Fruit fly (Drosophila melanogaster) whole organism, embryonic: ENCODE results near the gene CG32708.

ENCODE experiments used
- Asciz ChIP-seq: fragments of 200-800 bp; sonication (Bioruptor generic); optimal IDR thresholded peaks from 2 replicates; lab custom pipeline; 2017; ENCODE audit warnings: missing biosample characterization, mild to moderate bottlenecking, missing genetic modification characterization, missing genetic modification reagents
- Atf3 ChIP-seq: fragments of 200-800 bp; sonication (Bioruptor generic); optimal IDR thresholded peaks from 3 replicates; lab custom pipeline; 2016; ENCODE audit warnings: missing biosample characterization, missing genetic modification characterization
- B-H2 ChIP-seq: fragments of 200-800 bp; sonication (Bioruptor generic); optimal IDR thresholded peaks from 2 replicates; lab custom pipeline; 2018; ENCODE audit warnings: missing biosample characterization, mild to moderate bottlenecking, missing genetic modification characterization
- Bdp1 ChIP-seq: fragments of 200-800 bp; sonication (Bioruptor generic); optimal IDR thresholded peaks from 3 replicates; lab custom pipeline; 2016; ENCODE audit warnings: missing biosample characterization, missing genetic modification characterization
- Blimp-1 ChIP-seq: fragments of 200-800 bp; sonication (Bioruptor generic); optimal IDR thresholded peaks from 3 replicates; lab custom pipeline; 2018; ENCODE audit warnings: missing biosample characterization, missing genetic modification characterization, mild to moderate bottlenecking, moderate library complexity, missing genetic modification reagents
- CG10321 ChIP-seq: fragments of 200-800 bp; sonication (Bioruptor generic); IDR thresholded peaks from 2 replicates; pipeline ENCODE4 v1.3.6; 2022; ENCODE audit warnings: missing biosample characterization, missing genetic modification characterization
- CG10543 ChIP-seq: fragments of 200-800 bp; sonication (Bioruptor generic); optimal IDR thresholded peaks from 3 replicates; lab custom pipeline; 2017; ENCODE audit warnings: missing biosample characterization, mild to moderate bottlenecking, missing genetic modification characterization, moderate library complexity
- CG11085 ChIP-seq: fragments of 200-800 bp; sonication (Bioruptor generic); IDR thresholded peaks from 2 replicates; pipeline ENCODE4 v1.3.6; 2022; ENCODE audit warnings: missing biosample characterization, missing genetic modification characterization
- CG12769 ChIP-seq: fragments of 200-800 bp; sonication (Bioruptor generic); optimal IDR thresholded peaks from 2 replicates; lab custom pipeline; 2019; ENCODE audit warnings: missing biosample characterization, mild to moderate bottlenecking, missing genetic modification characterization, moderate library complexity
- CG14050 ChIP-seq: fragments of 200-800 bp; sonication (Bioruptor generic); IDR thresholded peaks from 3 replicates; pipeline ENCODE4 v1.3.6; 2022; ENCODE audit warnings: missing biosample characterization, missing genetic modification characterization
- CG15479 ChIP-seq: fragments of 200-800 bp; sonication (Bioruptor generic); optimal IDR thresholded peaks from 3 replicates; lab custom pipeline; 2019; ENCODE audit warnings: missing biosample characterization, mild to moderate bottlenecking, missing genetic modification characterization, moderate library complexity
- CG2712 ChIP-seq: fragments of 200-800 bp; optimal IDR thresholded peaks from 3 replicates; lab custom pipeline; 2019; ENCODE audit warnings: missing biosample characterization, mild to moderate bottlenecking, missing genetic modification characterization, moderate library complexity
- CG30020 ChIP-seq: fragments of 200-800 bp; optimal IDR thresholded peaks from 2 replicates; lab custom pipeline; 2019; ENCODE audit warnings: missing biosample characterization, mild to moderate bottlenecking, missing genetic modification characterization, moderate library complexity
- CG4282 ChIP-seq: fragments of 200-800 bp; sonication (Bioruptor generic); optimal IDR thresholded peaks from 2 replicates; lab custom pipeline; 2016; ENCODE audit warnings: missing biosample characterization, missing genetic modification characterization
- CG4424 ChIP-seq: fragments of 200-800 bp; sonication (Bioruptor generic); optimal IDR thresholded peaks from 3 replicates; lab custom pipeline; 2016; ENCODE audit warnings: missing biosample characterization, missing genetic modification characterization
- CG6765 ChIP-seq: fragments of 200-800 bp; sonication (Bioruptor generic); optimal IDR thresholded peaks from 3 replicates; lab custom pipeline; 2017; ENCODE audit warnings: missing biosample characterization, mild to moderate bottlenecking, missing genetic modification characterization
- CG7839 ChIP-seq: fragments of 200-800 bp; sonication (Bioruptor generic); optimal IDR thresholded peaks from 3 replicates; lab custom pipeline; 2018; ENCODE audit warnings: missing biosample characterization, mild to moderate bottlenecking, missing genetic modification characterization, moderate library complexity
- CG7963 ChIP-seq: fragments of 200-800 bp; sonication (Bioruptor generic); IDR thresholded peaks from 3 replicates; pipeline ENCODE4 v1.3.6; 2022; ENCODE audit warnings: missing biosample characterization, missing genetic modification characterization; ENCODE audit not compliant: partially characterized antibody
- CG8089 ChIP-seq: fragments of 200-800 bp; sonication (Bioruptor generic); optimal IDR thresholded peaks from 3 replicates; lab custom pipeline; 2016; ENCODE audit warnings: missing biosample characterization, missing genetic modification characterization
- D ChIP-seq, 2 experiments: fragments of 200-800 bp in 1 of 2; fragments of >200 bp in 1 of 2; sonication (Bioruptor generic) in 1 of 2; optimal IDR thresholded peaks; 2 replicates in 1 of 2; 3 replicates in 1 of 2; lab custom pipeline; 2017; ENCODE audit warnings: mild to moderate bottlenecking in 1 of 2, missing biosample characterization in 1 of 2, missing genetic modification characterization in 1 of 2, missing genetic modification reagents in 1 of 2
- D19B ChIP-seq: fragments of 200-800 bp; sonication (Bioruptor generic); optimal IDR thresholded peaks from 2 replicates; lab custom pipeline; 2017; ENCODE audit warnings: missing biosample characterization, mild to moderate bottlenecking, missing genetic modification characterization
- Dp ChIP-seq: fragments of 200-800 bp; sonication (Bioruptor generic); optimal IDR thresholded peaks from 2 replicates; lab custom pipeline; 2018; ENCODE audit warnings: missing biosample characterization, mild to moderate bottlenecking, missing genetic modification characterization, moderate library complexity
- E2f2 ChIP-seq: fragments of 200-800 bp; sonication (Bioruptor generic); IDR thresholded peaks from 2 replicates; pipeline ENCODE4 v1.3.6; 2022; ENCODE audit warnings: missing biosample characterization, missing genetic modification characterization
- Elba2 ChIP-seq: fragments of 200-800 bp; sonication (Bioruptor generic); optimal IDR thresholded peaks from 3 replicates; lab custom pipeline; 2016; ENCODE audit warnings: missing biosample characterization, missing genetic modification characterization
- Gsc ChIP-seq: fragments of 200-800 bp; sonication (Bioruptor generic); IDR thresholded peaks from 2 replicates; pipeline ENCODE4 v1.3.6; 2022; ENCODE audit warnings: missing biosample characterization, missing genetic modification characterization
- Jarid2 ChIP-seq: fragments of 200-800 bp; sonication (Bioruptor generic); optimal IDR thresholded peaks from 3 replicates; lab custom pipeline; 2017; ENCODE audit warnings: mild to moderate bottlenecking, missing biosample characterization, missing genetic modification reagents, missing genetic modification characterization
- Oaz ChIP-seq: fragments of 200-800 bp; sonication (Bioruptor generic); IDR thresholded peaks from 2 replicates; pipeline ENCODE4 v1.3.6; 2022; ENCODE audit warnings: missing biosample characterization, missing genetic modification characterization
- Sry-δ ChIP-seq: fragments of 200-800 bp; sonication (Bioruptor generic); optimal IDR thresholded peaks from 2 replicates; lab custom pipeline; 2016; ENCODE audit warnings: missing biosample characterization, missing genetic modification characterization
- Ssrp ChIP-seq: fragments of 200-800 bp; sonication (Bioruptor generic); optimal IDR thresholded peaks from 2 replicates; lab custom pipeline; 2018; ENCODE audit warnings: missing biosample characterization, mild to moderate bottlenecking, missing genetic modification characterization, moderate library complexity
- TFAM ChIP-seq: fragments of 200-800 bp; sonication (Bioruptor generic); optimal IDR thresholded peaks from 2 replicates; lab custom pipeline; 2017; ENCODE audit warnings: missing biosample characterization, missing genetic modification characterization, inconsistent platforms
- Taf1 ChIP-seq: fragments of 200-800 bp; sonication (Bioruptor generic); IDR thresholded peaks from 2 replicates; pipeline ENCODE4 v1.3.6; 2022; ENCODE audit warnings: missing biosample characterization, missing genetic modification characterization
- aop ChIP-seq: fragments of 200-800 bp; sonication (Bioruptor generic); IDR thresholded peaks from 2 replicates; pipeline ENCODE4 v1.3.6; 2022; ENCODE audit warnings: missing biosample characterization, missing genetic modification characterization
- bab2 ChIP-seq: fragments of 200-800 bp; sonication (Bioruptor generic); optimal IDR thresholded peaks from 2 replicates; lab custom pipeline; 2016; ENCODE audit warnings: missing biosample characterization, missing genetic modification characterization
- cg ChIP-seq: fragments of 200-800 bp; sonication (Bioruptor generic); optimal IDR thresholded peaks from 3 replicates; lab custom pipeline; 2019; ENCODE audit warnings: missing biosample characterization, mild to moderate bottlenecking, missing genetic modification characterization, moderate library complexity
- chif ChIP-seq, 2 experiments: fragments of 200-800 bp; sonication (Bioruptor generic); optimal IDR thresholded peaks; 3 replicates each; lab custom pipeline; 2016; ENCODE audit warnings: missing biosample characterization in 2 of 2, missing genetic modification characterization in 2 of 2
- chinmo ChIP-seq: fragments of 200-800 bp; sonication (Bioruptor generic); IDR thresholded peaks from 4 replicates; pipeline ENCODE4 v1.3.6; 2022; ENCODE audit warnings: missing biosample characterization, missing genetic modification characterization; ENCODE audit not compliant: partially characterized antibody
- croc ChIP-seq: fragments of 200-800 bp; sonication (Bioruptor generic); conservative IDR thresholded peaks from 3 replicates; pipeline ENCODE4 v1.3.6; 2022; ENCODE audit warnings: missing biosample characterization, missing genetic modification characterization
- dpn ChIP-seq, 2 experiments: fragments of 200-800 bp; sonication (Bioruptor generic); optimal IDR thresholded peaks; 3 replicates each; lab custom pipeline; 2016; ENCODE audit warnings: missing biosample characterization in 2 of 2, missing genetic modification characterization in 2 of 2
- fd96Cb ChIP-seq: fragments of 200-800 bp; sonication (Bioruptor generic); optimal IDR thresholded peaks from 2 replicates; lab custom pipeline; 2018; ENCODE audit warnings: missing biosample characterization, mild to moderate bottlenecking, missing genetic modification characterization, moderate library complexity
- fru ChIP-seq: fragments of >200 bp; optimal IDR thresholded peaks from 2 replicates; lab custom pipeline; 2017
- jigr1 ChIP-seq: fragments of 200-800 bp; sonication (Bioruptor generic); IDR thresholded peaks from 3 replicates; pipeline ENCODE4 v1.3.6; 2022; ENCODE audit warnings: missing biosample characterization, missing genetic modification characterization
- jing ChIP-seq: fragments of 200-800 bp; sonication (Bioruptor generic); optimal IDR thresholded peaks from 2 replicates; lab custom pipeline; 2018; ENCODE audit warnings: missing biosample characterization, mild to moderate bottlenecking, missing genetic modification characterization
- lola ChIP-seq, 3 experiments: fragments of >200 bp in 2 of 3; fragments of 200-800 bp in 1 of 3; sonication (Bioruptor generic) in 1 of 3; optimal IDR thresholded peaks; 2 replicates each; lab custom pipeline; 2017 to 2019; ENCODE audit warnings: missing biosample characterization in 3 of 3, missing genetic modification characterization in 3 of 3, mild to moderate bottlenecking in 1 of 3, moderate library complexity in 1 of 3
- lov ChIP-seq, 2 experiments: fragments of 200-800 bp in 1 of 2; fragments of >200 bp in 1 of 2; sonication (Bioruptor generic) in 1 of 2; IDR thresholded peaks in 1 of 2; optimal IDR thresholded peaks in 1 of 2; 2 replicates in 1 of 2; 3 replicates in 1 of 2; pipeline versions ENCODE4 v1.3.6 to Lab custom; 2017 to 2022; ENCODE audit warnings: missing biosample characterization in 1 of 2, missing genetic modification characterization in 1 of 2
- maf-S ChIP-seq: fragments of 200-800 bp; sonication (Bioruptor generic); optimal IDR thresholded peaks from 2 replicates; lab custom pipeline; 2016; ENCODE audit warnings: missing biosample characterization, missing genetic modification characterization
- nmo ChIP-seq: fragments of 200-800 bp; sonication (Bioruptor generic); optimal IDR thresholded peaks from 2 replicates; lab custom pipeline; 2018; ENCODE audit warnings: missing biosample characterization, mild to moderate bottlenecking, missing genetic modification characterization, moderate library complexity
- sens-2 ChIP-seq: fragments of 200-800 bp; sonication (Bioruptor generic); IDR thresholded peaks from 2 replicates; pipeline ENCODE4 v1.3.6; 2022; ENCODE audit warnings: missing biosample characterization, missing genetic modification characterization
- tup ChIP-seq: fragments of 200-800 bp; sonication (Bioruptor generic); optimal IDR thresholded peaks from 2 replicates; lab custom pipeline; 2016; ENCODE audit warnings: missing biosample characterization, mild to moderate bottlenecking, missing genetic modification characterization, moderate library complexity
- yki ChIP-seq: fragments of >200 bp; optimal IDR thresholded peaks from 3 replicates; lab custom pipeline; 2018
- zfh1 ChIP-seq: fragments of 200-800 bp; sonication (Bioruptor generic); IDR thresholded peaks from 3 replicates; pipeline ENCODE4 v1.3.6; 2022; ENCODE audit warnings: missing biosample characterization, missing genetic modification characterization

The CG32708 gene

DNA sequence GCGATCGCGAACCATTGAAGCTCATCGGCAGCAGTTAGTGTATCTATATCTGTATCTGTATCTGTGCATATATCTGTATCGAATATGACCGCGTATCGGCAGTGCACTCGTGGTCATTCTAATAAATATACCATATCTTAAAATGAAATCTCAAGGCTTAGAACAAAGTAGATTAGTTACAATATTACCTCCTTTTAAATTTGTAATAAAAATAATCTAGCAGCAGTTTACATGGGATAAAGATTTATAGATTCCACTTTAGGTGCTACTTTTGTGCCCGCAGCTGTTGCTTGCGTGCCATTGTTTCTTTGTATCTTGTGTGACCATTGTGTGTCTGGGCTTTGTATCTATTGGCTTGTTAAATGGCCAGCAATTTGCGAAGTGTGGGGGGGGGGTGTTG lies 25.7 kb upstream of the CG32708 start (continued):
- TF ChIP-seq B-H2 (GFP tag; lab: Kevin White, UChicago) = no peak
- no peak for TF ChIP-seq Bdp1
- TF ChIP-seq CG30020 (tag; lab: Kevin White, UChicago) = no peak
- TF ChIP-seq yki (lab: Kevin White, UChicago) = no peak
- TF ChIP-seq Ssrp (tag; lab: Kevin White, UChicago) = peak; percentile 66
- TF ChIP-seq sens-2 (GFP tag; lab: Robert Waterston, UW) = no peak
- no peak for TF ChIP-seq CG10543
- no peak for TF ChIP-seq D19B (GFP tag; lab: Kevin White, UChicago)
- no peak for TF ChIP-seq CG10321 (GFP tag; lab: Robert Waterston, UW)
- TF ChIP-seq lov (optimal IDR thresholded peaks at IDR 0.05; lab: Kevin White, UChicago) = no peak
- 0 out of 3 replicates have a peak, but pooled peaks have one; percentile 49 for TF ChIP-seq lov (GFP tag; IDR thresholded peaks at IDR 0.05; lab: Robert Waterston, UW)
- TF ChIP-seq jing (GFP tag; lab: Kevin White, UChicago) = peak; percentile 40
- TF ChIP-seq fru = no peak
- no peak for TF ChIP-seq chinmo (GFP tag; lab: Robert Waterston, UW)
- TF ChIP-seq tup = no peak
- peak; percentile 19 for TF ChIP-seq Jarid2 (GFP tag; lab: Kevin White, UChicago)
- TF ChIP-seq Sry-δ (GFP tag; lab: Kevin White, UChicago) = no peak
- no peak for TF ChIP-seq CG11085
- peak; percentile 66 for TF ChIP-seq CG14050
- TF ChIP-seq Gsc = no peak
- TF ChIP-seq CG12769 (tag; lab: Kevin White, UChicago) = peak; percentile 88
- no peak for TF ChIP-seq Dp (GFP tag; lab: Kevin White, UChicago)
- no peak for TF ChIP-seq TFAM (GFP tag; lab: Kevin White, UChicago)
- TF ChIP-seq Taf1 (GFP tag; lab: Robert Waterston, UW) = no peak
- peak; percentile 63; the same call in 1 of the 2 replicates for TF ChIP-seq E2f2 (GFP tag; lab: Robert Waterston, UW)
- TF ChIP-seq CG8089 = peak; percentile 47
- peak; percentile 8 for TF ChIP-seq Atf3 (GFP tag; lab: Kevin White, UChicago)
- TF ChIP-seq bab2 (GFP tag; lab: Kevin White, UChicago) = peak; percentile 27
- TF ChIP-seq croc (GFP tag; lab: Robert Waterston, UW) = peak; percentile 15; the same call in 1 of the 3 replicates
- TF ChIP-seq chif (GFP tag; optimal IDR thresholded peaks at IDR 0.05; lab: Kevin White, UChicago) = peak; percentile 48 to 66
- no peak for TF ChIP-seq jigr1 (GFP tag; lab: Robert Waterston, UW)
- no peak for TF ChIP-seq aop (GFP tag; lab: Robert Waterston, UW)
- peak; percentile 51 for TF ChIP-seq Asciz (GFP tag; lab: Kevin White, UChicago)
- peak; percentile 75 for TF ChIP-seq CG7839 (tag; lab: Kevin White, UChicago)
- peak in 1 of 3 experiments; percentile 47 for TF ChIP-seq lola (GFP tag; optimal IDR thresholded peaks at IDR 0.05; lab: Kevin White, UChicago)
- TF ChIP-seq fd96Cb = peak; percentile 80
- no peak for TF ChIP-seq CG4282 (GFP tag; lab: Kevin White, UChicago)
- TF ChIP-seq maf-S (GFP tag; lab: Kevin White, UChicago) = peak; percentile 21
- TF ChIP-seq D (optimal IDR thresholded peaks at IDR 0.05; lab: Kevin White, UChicago) = no peak
- peak; percentile 68 for TF ChIP-seq D (GFP tag; optimal IDR thresholded peaks at IDR 0.05; lab: Kevin White, UChicago)
- TF ChIP-seq cg (GFP tag; lab: Kevin White, UChicago) = peak; percentile 31
- TF ChIP-seq CG4424 (GFP tag; lab: Kevin White, UChicago) = peak; percentile 64
- TF ChIP-seq CG2712 = peak; percentile 71
- TF ChIP-seq CG15479 (GFP tag; lab: Kevin White, UChicago) = no peak
- no peak for TF ChIP-seq CG6765 (GFP tag; lab: Kevin White, UChicago)
- TF ChIP-seq zfh1 (GFP tag; lab: Robert Waterston, UW) = peak; percentile 58; the same call in 1 of the 3 replicates
- TF ChIP-seq CG7963 (GFP tag; lab: Robert Waterston, UW) = no peak
- TF ChIP-seq Elba2 (GFP tag; lab: Kevin White, UChicago) = no peak
- TF ChIP-seq Oaz (GFP tag; lab: Robert Waterston, UW) = peak; percentile 64; the same call in 1 of the 2 replicates
- peak; percentile 80 for TF ChIP-seq Blimp-1 (GFP tag; lab: Kevin White, UChicago)
- peak; percentile 44 to 74 for TF ChIP-seq dpn (GFP tag; optimal IDR thresholded peaks at IDR 0.05; lab: Kevin White, UChicago)
- TF ChIP-seq nmo (GFP tag; lab: Kevin White, UChicago) = peak; percentile 57
